Worm (Caenorhabditis elegans): ENCODE measurements around the gene C25E10.5.

Gene C25E10.5

ce11 chrV:9030248-9030647 lies at the start of gene C25E10.5:
Gene C25E10.5 (plus strand): TSS chrV:9030548.
- TF ChIP-seq ham-2 (GFP tag; optimal IDR thresholded peaks at IDR 0.05) (no peak), blmp-1 (tag; optimal IDR thresholded peaks at IDR 0.05) (no peak), lin-13 (tag; optimal IDR thresholded peaks at IDR 0.05) (no peak)

ce11 chrV:8980845-8981244 lies 49.5 kb upstream of the C25E10.5 start, which contains the start of gene str-84:
Gene str-84 (minus strand): TSS chrV:8980945.
- TF ChIP-seq lin-13 (tag; optimal IDR thresholded peaks at IDR 0.05) (no peak), M03D4.4 (tag; optimal IDR thresholded peaks at IDR 0.05) (no peak), blmp-1 (tag; optimal IDR thresholded peaks at IDR 0.05) (no peak), lin-32 (GFP tag; optimal IDR thresholded peaks at IDR 0.05) (no peak), zip-8 (tag; optimal IDR thresholded peaks at IDR 0.05) (no peak), ham-2 (GFP tag; optimal IDR thresholded peaks at IDR 0.05) (no peak), ces-1 (GFP tag; optimal IDR thresholded peaks at IDR 0.05) (no peak), unc-39 (tag; optimal IDR thresholded peaks at IDR 0.05) (no peak), ceh-43 (GFP tag; optimal IDR thresholded peaks at IDR 0.05) (no peak), mls-2 (tag; optimal IDR thresholded peaks at IDR 0.05) (no peak), mab-5 (tag; optimal IDR thresholded peaks at IDR 0.05) (no peak), mep-1 (tag; optimal IDR thresholded peaks at IDR 0.05) (no peak), bed-3 (GFP tag; optimal IDR thresholded peaks at IDR 0.05) (no peak), flh-1 (GFP tag; optimal IDR thresholded peaks at IDR 0.05) (no peak), pha-4 (tag; optimal IDR thresholded peaks at IDR 0.05) (no peak), nhr-2 (tag; optimal IDR thresholded peaks at IDR 0.05) (no peak), ceh-39 (tag; optimal IDR thresholded peaks at IDR 0.05) (no peak), ceh-83 (GFP tag; optimal IDR thresholded peaks at IDR 0.05) (no peak), cnd-1 (tag; optimal IDR thresholded peaks at IDR 0.05) (no peak), snpc-4 (tag; optimal IDR thresholded peaks at IDR 0.05) (no peak)

DNA sequence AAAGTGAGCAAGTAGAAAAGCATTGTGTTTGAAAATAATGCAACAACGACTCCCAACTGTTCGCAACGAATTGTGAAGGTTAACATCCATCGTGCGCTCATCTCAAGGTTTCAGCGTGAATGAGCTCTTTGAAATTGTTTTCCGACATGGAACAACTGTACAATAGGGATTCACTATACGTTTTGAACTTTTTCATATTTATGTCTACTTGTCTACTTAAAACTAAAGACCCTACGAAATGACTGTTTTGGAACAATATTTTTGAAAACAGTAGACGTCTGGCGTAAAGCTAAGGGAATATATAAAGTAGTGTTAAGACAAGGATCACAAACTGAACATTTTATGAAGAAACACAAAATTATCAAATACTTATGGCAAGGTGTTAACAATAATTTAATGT lies 46.7 kb upstream of the C25E10.5 start, which contains the start of gene str-86:
Gene str-86 (minus strand): TSS at position 101 of the 400 bp plus-strand sequence.
- TF ChIP-seq hlh-1 (tag; optimal IDR thresholded peaks at IDR 0.05) (no peak), unc-120 (tag; optimal IDR thresholded peaks at IDR 0.05; ENCODE audit: poor library complexity, severe bottlenecking) (no peak), lsy-2 (tag; optimal IDR thresholded peaks at IDR 0.05) (no peak), mls-2 (tag; optimal IDR thresholded peaks at IDR 0.05) (no peak), snpc-4 (tag; optimal IDR thresholded peaks at IDR 0.05) (no peak), unc-39 (tag; optimal IDR thresholded peaks at IDR 0.05) (no peak), elt-1 (tag; optimal IDR thresholded peaks at IDR 0.05; ENCODE audit: borderline replicate concordance, insufficient read depth) (no peak), nhr-12 (tag; optimal IDR thresholded peaks at IDR 0.05) (no peak), nhr-237 (tag; optimal IDR thresholded peaks at IDR 0.05) (no peak), ztf-11 (tag; optimal IDR thresholded peaks at IDR 0.05) (no peak), drap-1 (GFP tag; optimal IDR thresholded peaks at IDR 0.05) (no peak), blmp-1 (tag; optimal IDR thresholded peaks at IDR 0.05) (no peak), nhr-2 (tag; optimal IDR thresholded peaks at IDR 0.05) (no peak), flh-1 (GFP tag; optimal IDR thresholded peaks at IDR 0.05) (no peak), zip-8 (tag; optimal IDR thresholded peaks at IDR 0.05) (no peak), sptf-1 (tag; optimal IDR thresholded peaks at IDR 0.05) (no peak), pha-4 (tag; optimal IDR thresholded peaks at IDR 0.05) (no peak), ces-1 (GFP tag; optimal IDR thresholded peaks at IDR 0.05) (no peak)

- TF ChIP-seq cnd-1 (tag; optimal IDR thresholded peaks at IDR 0.05) (no peak), nhr-28 (tag; optimal IDR thresholded peaks at IDR 0.05) (no peak), zip-8 (tag; optimal IDR thresholded peaks at IDR 0.05) (no peak), flh-1 (GFP tag; optimal IDR thresholded peaks at IDR 0.05) (no peak), ceh-43 (GFP tag; optimal IDR thresholded peaks at IDR 0.05) (no peak), mab-5 (tag; optimal IDR thresholded peaks at IDR 0.05) (no peak), tbx-8 (GFP tag; optimal IDR thresholded peaks at IDR 0.05) (no peak), nhr-237 (tag; optimal IDR thresholded peaks at IDR 0.05) (no peak), nhr-76 (tag; optimal IDR thresholded peaks at IDR 0.05) (no peak), mls-2 (tag; optimal IDR thresholded peaks at IDR 0.05) (no peak), mep-1 (tag; optimal IDR thresholded peaks at IDR 0.05) (no peak), hlh-1 (tag; optimal IDR thresholded peaks at IDR 0.05) (no peak), elt-1 (tag; optimal IDR thresholded peaks at IDR 0.05; ENCODE audit: borderline replicate concordance, insufficient read depth) (no peak), lsy-2 (tag; optimal IDR thresholded peaks at IDR 0.05) (no peak), unc-62 (GFP tag; optimal IDR thresholded peaks at IDR 0.05) (no peak), lin-32 (GFP tag; optimal IDR thresholded peaks at IDR 0.05) (no peak), ceh-83 (GFP tag; optimal IDR thresholded peaks at IDR 0.05) (no peak), nhr-2 (tag; optimal IDR thresholded peaks at IDR 0.05) (no peak), elt-3 (tag; optimal IDR thresholded peaks at IDR 0.05) (no peak)
Measured at ce11 chrV:8984783-8985182, 45.6 kb upstream of the C25E10.5 start.
